Fruit fly (Drosophila melanogaster) whole organism, embryonic: Measurements from ENCODE around the gene Cont.
A peak's percentile ranks its signal among the peaks of the same experiment; 100 is the strongest.

Source experiments
- Antp ChIP-seq: fragments of 200-800 bp; sonication (Bioruptor generic); optimal IDR thresholded peaks from 3 replicates; lab custom pipeline; 2016; ENCODE audit warnings: missing biosample characterization, missing genetic modification characterization
- Atf3 ChIP-seq: fragments of 200-800 bp; sonication (Bioruptor generic); optimal IDR thresholded peaks from 3 replicates; lab custom pipeline; 2016; ENCODE audit warnings: missing biosample characterization, missing genetic modification characterization
- CG10209 ChIP-seq: fragments of 200-800 bp; sonication (Bioruptor generic); optimal IDR thresholded peaks from 3 replicates; lab custom pipeline; 2017; ENCODE audit warnings: missing biosample characterization, mild to moderate bottlenecking, missing genetic modification characterization, missing genetic modification reagents
- CG10543 ChIP-seq: fragments of 200-800 bp; sonication (Bioruptor generic); optimal IDR thresholded peaks from 3 replicates; lab custom pipeline; 2017; ENCODE audit warnings: missing biosample characterization, mild to moderate bottlenecking, missing genetic modification characterization, moderate library complexity
- CG11560 ChIP-seq: fragments of 200-800 bp; sonication (Bioruptor generic); IDR thresholded peaks from 3 replicates; pipeline ENCODE4 v1.3.6; 2022; ENCODE audit warnings: missing biosample characterization, missing genetic modification characterization
- CG12155 ChIP-seq: fragments of 200-800 bp; sonication (Bioruptor generic); optimal IDR thresholded peaks from 3 replicates; lab custom pipeline; 2016; ENCODE audit warnings: missing biosample characterization, missing genetic modification characterization
- CG13894 ChIP-seq: fragments of 200-800 bp; sonication (Bioruptor generic); optimal IDR thresholded peaks from 3 replicates; lab custom pipeline; 2018; ENCODE audit warnings: missing biosample characterization, mild to moderate bottlenecking, missing genetic modification characterization, moderate library complexity
- CG15269 ChIP-seq: fragments of 200-800 bp; sonication (Bioruptor generic); optimal IDR thresholded peaks from 2 replicates; lab custom pipeline; 2018; ENCODE audit warnings: missing biosample characterization, mild to moderate bottlenecking, missing genetic modification characterization, moderate library complexity
- CG1602 ChIP-seq: fragments of 200-800 bp; sonication (Bioruptor generic); optimal IDR thresholded peaks from 3 replicates; lab custom pipeline; 2016; ENCODE audit warnings: missing biosample characterization, missing genetic modification characterization
- CG1603 ChIP-seq: fragments of 200-800 bp; sonication (Bioruptor generic); optimal IDR thresholded peaks from 2 replicates; lab custom pipeline; 2019; ENCODE audit warnings: missing biosample characterization, mild to moderate bottlenecking, missing genetic modification characterization, moderate library complexity
- CG17361 ChIP-seq: fragments of 200-800 bp; sonication (Bioruptor generic); IDR thresholded peaks from 3 replicates; pipeline ENCODE4 v1.3.6; 2022; ENCODE audit warnings: missing biosample characterization, missing genetic modification characterization
- CG2678 ChIP-seq: fragments of 200-800 bp; sonication (Bioruptor generic); optimal IDR thresholded peaks from 3 replicates; lab custom pipeline; 2019; ENCODE audit warnings: missing biosample characterization, mild to moderate bottlenecking, missing genetic modification characterization, moderate library complexity
- CG30020 ChIP-seq: fragments of 200-800 bp; optimal IDR thresholded peaks from 2 replicates; lab custom pipeline; 2019; ENCODE audit warnings: missing biosample characterization, mild to moderate bottlenecking, missing genetic modification characterization, moderate library complexity
- CG3065 ChIP-seq: fragments of 200-800 bp; sonication (Bioruptor generic); optimal IDR thresholded peaks from 2 replicates; lab custom pipeline; 2016; ENCODE audit warnings: missing biosample characterization, missing genetic modification characterization
- CG31388 ChIP-seq: fragments of 200-800 bp; sonication (Bioruptor generic); optimal IDR thresholded peaks from 2 replicates; lab custom pipeline; 2016; ENCODE audit warnings: missing biosample characterization, missing genetic modification characterization
- CG3281 ChIP-seq: fragments of 200-800 bp; sonication (Bioruptor generic); optimal IDR thresholded peaks from 3 replicates; lab custom pipeline; 2017; ENCODE audit warnings: missing biosample characterization, mild to moderate bottlenecking, missing genetic modification characterization
- CG3847 ChIP-seq: fragments of 200-800 bp; sonication (Bioruptor generic); IDR thresholded peaks from 2 replicates; pipeline ENCODE4 v1.3.6; 2022; ENCODE audit warnings: missing biosample characterization, missing genetic modification characterization
- CG42726 ChIP-seq: fragments of 200-800 bp; sonication (Bioruptor generic); IDR thresholded peaks from 2 replicates; pipeline ENCODE4 v1.3.6; 2022; ENCODE audit warnings: missing biosample characterization, missing genetic modification characterization; ENCODE audit not compliant: partially characterized antibody
- CG4424 ChIP-seq: fragments of 200-800 bp; sonication (Bioruptor generic); optimal IDR thresholded peaks from 3 replicates; lab custom pipeline; 2016; ENCODE audit warnings: missing biosample characterization, missing genetic modification characterization
- CG5245 ChIP-seq: fragments of 200-800 bp; sonication (Bioruptor generic); optimal IDR thresholded peaks from 3 replicates; lab custom pipeline; 2016; ENCODE audit warnings: missing biosample characterization, missing genetic modification characterization
- CG5953 ChIP-seq: fragments of 200-800 bp; sonication (Bioruptor generic); IDR thresholded peaks from 2 replicates; pipeline ENCODE4 v1.3.6; 2022; ENCODE audit warnings: missing biosample characterization, missing genetic modification characterization
- CG6254 ChIP-seq: fragments of 200-800 bp; sonication (Bioruptor generic); optimal IDR thresholded peaks from 3 replicates; lab custom pipeline; 2017; ENCODE audit warnings: mild to moderate bottlenecking, missing biosample characterization, missing genetic modification reagents, missing genetic modification characterization
- CG7271 ChIP-seq: fragments of 200-800 bp; sonication (Bioruptor generic); optimal IDR thresholded peaks from 2 replicates; lab custom pipeline; 2018; ENCODE audit warnings: missing biosample characterization, mild to moderate bottlenecking, missing genetic modification characterization, moderate library complexity
- CG7372 ChIP-seq: fragments of 200-800 bp; sonication (Bioruptor generic); IDR thresholded peaks from 2 replicates; pipeline ENCODE4 v1.3.6; 2022; ENCODE audit warnings: missing biosample characterization, missing genetic modification characterization
- CG7556 ChIP-seq: fragments of 200-800 bp; sonication (Bioruptor generic); optimal IDR thresholded peaks from 2 replicates; lab custom pipeline; 2017; ENCODE audit warnings: missing biosample characterization, mild to moderate bottlenecking, missing genetic modification characterization
- CG9437 ChIP-seq: fragments of 200-800 bp; sonication (Bioruptor generic); optimal IDR thresholded peaks from 2 replicates; lab custom pipeline; 2018; ENCODE audit warnings: missing biosample characterization, mild to moderate bottlenecking, missing genetic modification characterization
- Drgx ChIP-seq: fragments of 200-800 bp; sonication (Bioruptor generic); IDR thresholded peaks from 2 replicates; pipeline ENCODE4 v1.3.6; 2022; ENCODE audit warnings: missing biosample characterization, missing genetic modification characterization
- E2f2 ChIP-seq: fragments of 200-800 bp; sonication (Bioruptor generic); IDR thresholded peaks from 2 replicates; pipeline ENCODE4 v1.3.6; 2022; ENCODE audit warnings: missing biosample characterization, missing genetic modification characterization
- HLHmδ ChIP-seq: fragments of 200-800 bp; sonication (Bioruptor generic); optimal IDR thresholded peaks from 2 replicates; lab custom pipeline; 2018; ENCODE audit warnings: missing biosample characterization, mild to moderate bottlenecking, missing genetic modification characterization, moderate library complexity
- Kr ChIP-seq: fragments of 200-800 bp; sonication (Bioruptor generic); optimal IDR thresholded peaks from 2 replicates; lab custom pipeline; 2017; ENCODE audit warnings: missing biosample characterization, mild to moderate bottlenecking, missing genetic modification characterization
- NK7.1 ChIP-seq: fragments of 200-800 bp; sonication (Bioruptor generic); optimal IDR thresholded peaks from 3 replicates; lab custom pipeline; 2016; ENCODE audit warnings: missing biosample characterization, missing genetic modification characterization
- Ravus ChIP-seq: fragments of 200-800 bp; sonication (Bioruptor generic); IDR thresholded peaks from 2 replicates; pipeline ENCODE4 v1.3.6; 2022; ENCODE audit warnings: missing biosample characterization, missing genetic modification characterization
- Usf ChIP-seq: fragments of 200-800 bp; sonication (Bioruptor generic); optimal IDR thresholded peaks from 2 replicates; lab custom pipeline; 2017; ENCODE audit warnings: missing genotype, missing biosample characterization, missing genetic modification characterization
- al ChIP-seq: fragments of 200-800 bp; sonication (Bioruptor generic); IDR thresholded peaks from 2 replicates; pipeline ENCODE4 v1.3.6; 2022; ENCODE audit warnings: missing biosample characterization, missing genetic modification characterization
- bab2 ChIP-seq: fragments of 200-800 bp; sonication (Bioruptor generic); optimal IDR thresholded peaks from 2 replicates; lab custom pipeline; 2016; ENCODE audit warnings: missing biosample characterization, missing genetic modification characterization
- bigmax ChIP-seq: fragments of 200-800 bp; sonication (Bioruptor generic); optimal IDR thresholded peaks from 2 replicates; lab custom pipeline; 2018; ENCODE audit warnings: missing biosample characterization, mild to moderate bottlenecking, missing genetic modification characterization
- cato ChIP-seq: fragments of 200-800 bp; sonication (Bioruptor generic); optimal IDR thresholded peaks from 2 replicates; lab custom pipeline; 2016; ENCODE audit warnings: missing biosample characterization, missing genetic modification characterization, borderline replicate concordance
- crp ChIP-seq, 2 experiments: fragments of 200-800 bp; sonication (Bioruptor generic); optimal IDR thresholded peaks; 2 replicates in 1 of 2; 3 replicates in 1 of 2; lab custom pipeline; 2017; ENCODE audit warnings: missing biosample characterization in 2 of 2, missing genetic modification characterization in 2 of 2, mild to moderate bottlenecking in 1 of 2, moderate library complexity in 1 of 2
- cwo ChIP-seq: fragments of 200-800 bp; sonication (Bioruptor generic); optimal IDR thresholded peaks from 3 replicates; lab custom pipeline; 2017; ENCODE audit warnings: missing biosample characterization, missing genetic modification characterization, mild to moderate bottlenecking, moderate library complexity, missing genetic modification reagents
- dan ChIP-seq: fragments of 200-800 bp; sonication (Bioruptor generic); IDR thresholded peaks from 2 replicates; pipeline ENCODE4 v1.3.6; 2022; ENCODE audit warnings: missing biosample characterization, missing genetic modification characterization
- emc ChIP-seq: fragments of 200-800 bp; sonication (Bioruptor generic); optimal IDR thresholded peaks from 2 replicates; lab custom pipeline; 2016; ENCODE audit warnings: missing biosample characterization, missing genetic modification characterization
- gcm ChIP-seq: fragments of 200-800 bp; sonication (Bioruptor generic); optimal IDR thresholded peaks from 2 replicates; lab custom pipeline; 2019; ENCODE audit warnings: missing biosample characterization, mild to moderate bottlenecking, missing genetic modification characterization, moderate library complexity
- hbn ChIP-seq: fragments of 200-800 bp; sonication (Bioruptor generic); IDR thresholded peaks from 2 replicates; pipeline ENCODE4 v1.3.6; 2022; ENCODE audit warnings: missing biosample characterization, missing genetic modification characterization; ENCODE audit not compliant: partially characterized antibody
- inv ChIP-seq: fragments of 200-800 bp; sonication (Bioruptor generic); IDR thresholded peaks from 2 replicates; pipeline ENCODE4 v1.3.6; 2022; ENCODE audit warnings: missing biosample characterization, missing genetic modification characterization; ENCODE audit not compliant: partially characterized antibody
- kah ChIP-seq: fragments of 200-800 bp; sonication (Bioruptor generic); optimal IDR thresholded peaks from 2 replicates; lab custom pipeline; 2018; ENCODE audit warnings: missing biosample characterization, mild to moderate bottlenecking, missing genetic modification characterization
- oc ChIP-seq: fragments of 200-800 bp; sonication (Bioruptor generic); optimal IDR thresholded peaks from 2 replicates; lab custom pipeline; 2018; ENCODE audit warnings: missing biosample characterization, mild to moderate bottlenecking, missing genetic modification characterization, moderate library complexity
- pita ChIP-seq: fragments of 200-800 bp; sonication (Bioruptor generic); optimal IDR thresholded peaks from 2 replicates; lab custom pipeline; 2017; ENCODE audit warnings: missing biosample characterization, mild to moderate bottlenecking, missing genetic modification characterization
- ssp ChIP-seq: fragments of 200-800 bp; sonication (Bioruptor generic); IDR thresholded peaks from 2 replicates; pipeline ENCODE4 v1.3.6; 2022; ENCODE audit warnings: missing biosample characterization, missing genetic modification characterization
- stc ChIP-seq: fragments of 200-800 bp; sonication (Bioruptor generic); IDR thresholded peaks from 2 replicates; pipeline ENCODE4 v1.3.6; 2022; ENCODE audit warnings: missing biosample characterization, missing genetic modification characterization
- stwl ChIP-seq: fragments of 200-800 bp; sonication (Bioruptor generic); optimal IDR thresholded peaks from 3 replicates; lab custom pipeline; 2018; ENCODE audit warnings: missing biosample characterization, mild to moderate bottlenecking, missing genetic modification characterization, moderate library complexity
- tio ChIP-seq: fragments of 200-800 bp; sonication (Bioruptor generic); optimal IDR thresholded peaks from 2 replicates; lab custom pipeline; 2017; ENCODE audit warnings: missing biosample characterization, missing genetic modification characterization, inconsistent platforms

The Cont gene

DNA sequence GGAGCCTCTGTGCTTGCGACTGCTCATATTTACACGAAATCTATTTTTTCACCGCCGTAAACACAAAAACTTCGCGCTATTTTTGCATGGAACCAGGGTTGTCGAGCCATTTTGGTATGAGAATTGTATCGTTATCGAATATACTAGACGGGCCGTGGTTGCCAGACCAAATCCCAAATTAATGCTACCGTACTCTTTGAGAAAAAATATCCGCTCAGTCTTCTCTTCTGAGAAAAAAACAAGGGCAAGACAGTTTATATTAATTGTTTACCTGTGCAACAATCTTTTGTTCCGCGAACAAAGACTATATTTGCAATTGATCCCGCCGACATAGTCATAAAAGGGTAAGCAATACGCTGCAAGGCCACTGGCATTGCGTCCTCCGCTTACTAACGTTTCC, 43.5 kb upstream of the Cont start, which contains the start of the genes Skp2 and CG1103 (continued):
- no peak for TF ChIP-seq inv (GFP tag; lab: Robert Waterston, UW)
- TF ChIP-seq CG3847 (GFP tag; lab: Robert Waterston, UW): peak; percentile 75
- no peak for TF ChIP-seq cato
- peak; percentile 74 for TF ChIP-seq CG1603 (tag; lab: Kevin White, UChicago)
- no peak for TF ChIP-seq al (GFP tag; lab: Robert Waterston, UW)
- no peak for TF ChIP-seq CG2678 (tag; lab: Kevin White, UChicago)
- no peak for TF ChIP-seq oc (tag; lab: Kevin White, UChicago)
- TF ChIP-seq Atf3 (GFP tag; lab: Kevin White, UChicago): no peak
- TF ChIP-seq CG13894 (tag; lab: Kevin White, UChicago): no peak
- no peak for TF ChIP-seq CG42726
- no peak for TF ChIP-seq Kr
- no peak for TF ChIP-seq CG5245 (GFP tag; lab: Kevin White, UChicago)
- TF ChIP-seq CG9437 (GFP tag; lab: Kevin White, UChicago): no peak
- no peak for TF ChIP-seq CG1602 (GFP tag; lab: Kevin White, UChicago)
- no peak for TF ChIP-seq Antp
- no peak for TF ChIP-seq Ravus (GFP tag; lab: Robert Waterston, UW)
- TF ChIP-seq CG17361 (GFP tag; lab: Robert Waterston, UW): no peak; the same call in 2 of the 3 replicates
- TF ChIP-seq ssp: no peak
- no peak for TF ChIP-seq NK7.1 (GFP tag; lab: Kevin White, UChicago)
- TF ChIP-seq CG7372 (GFP tag; lab: Robert Waterston, UW): no peak
- TF ChIP-seq Usf: no peak
- no peak for TF ChIP-seq CG3065
- no peak for TF ChIP-seq bab2 (GFP tag; lab: Kevin White, UChicago)
- no peak for TF ChIP-seq pita (GFP tag; lab: Kevin White, UChicago)
- TF ChIP-seq CG15269 (tag; lab: Kevin White, UChicago): no peak
- TF ChIP-seq stc (GFP tag; lab: Robert Waterston, UW): no peak
- TF ChIP-seq CG7556: no peak
- no peak for TF ChIP-seq dan
- no peak for TF ChIP-seq hbn (GFP tag; lab: Robert Waterston, UW)
- TF ChIP-seq emc: no peak
- TF ChIP-seq gcm: no peak
- no peak for TF ChIP-seq cwo (GFP tag; lab: Kevin White, UChicago)
- TF ChIP-seq kah (GFP tag; lab: Kevin White, UChicago): no peak
- peak; percentile 94 for TF ChIP-seq stwl (tag; lab: Kevin White, UChicago)
- TF ChIP-seq crp (GFP tag; optimal IDR thresholded peaks at IDR 0.05; lab: Kevin White, UChicago): no peak
- TF ChIP-seq CG5953 (GFP tag; lab: Robert Waterston, UW): no peak
- TF ChIP-seq CG12155 (GFP tag; lab: Kevin White, UChicago): no peak
- no peak for TF ChIP-seq CG4424 (GFP tag; lab: Kevin White, UChicago)
- TF ChIP-seq CG10543 (GFP tag; lab: Kevin White, UChicago): no peak
- no peak for TF ChIP-seq CG6254 (GFP tag; lab: Kevin White, UChicago)
- no peak for TF ChIP-seq CG3281 (GFP tag; lab: Kevin White, UChicago)
- TF ChIP-seq tio (GFP tag; lab: Kevin White, UChicago): no peak
- TF ChIP-seq CG7271 (tag; lab: Kevin White, UChicago): no peak
- peak; percentile 91 for TF ChIP-seq E2f2
- TF ChIP-seq CG30020 (tag; lab: Kevin White, UChicago): peak; percentile 71
- TF ChIP-seq HLHmδ (GFP tag; lab: Kevin White, UChicago): no peak
- TF ChIP-seq CG11560 (tag; lab: Robert Waterston, UW): peak; percentile 55; the same call in 2 of the 3 replicates
- TF ChIP-seq Drgx (GFP tag; lab: Robert Waterston, UW): no peak
- no peak for TF ChIP-seq CG10209 (GFP tag; lab: Kevin White, UChicago)
- TF ChIP-seq bigmax: no peak
- no peak for TF ChIP-seq CG31388 (GFP tag; lab: Kevin White, UChicago)
